Fruit fly (Drosophila melanogaster): ENCODE results near the gene brv1.

Gene brv1

dm6 chr3L:19521093-19521492 is 34.8 kb upstream of the brv1 start:
- no peak for TF ChIP-seq OdsH (GFP tag; optimal IDR thresholded peaks at IDR 0.05)
- TF ChIP-seq woc (GFP tag; optimal IDR thresholded peaks at IDR 0.05): no peak
- TF ChIP-seq CG9705 (GFP tag; optimal IDR thresholded peaks at IDR 0.05): no peak
- TF ChIP-seq tai (GFP tag; optimal IDR thresholded peaks at IDR 0.05): no peak
- TF ChIP-seq Dfd (GFP tag; optimal IDR thresholded peaks at IDR 0.05): no peak
- no peak for TF ChIP-seq psq (GFP tag; optimal IDR thresholded peaks at IDR 0.05)
- TF ChIP-seq Hnf4 (GFP tag; optimal IDR thresholded peaks at IDR 0.05): no peak
- TF ChIP-seq Hr78 (GFP tag; optimal IDR thresholded peaks at IDR 0.05): no peak
- TF ChIP-seq h (GFP tag; optimal IDR thresholded peaks at IDR 0.05): no peak
- TF ChIP-seq CG32264 (GFP tag; optimal IDR thresholded peaks at IDR 0.05): no peak
- no peak for TF ChIP-seq Dif (GFP tag; optimal IDR thresholded peaks at IDR 0.05; ENCODE audit: partially characterized antibody)
- no peak for TF ChIP-seq lola (GFP tag; optimal IDR thresholded peaks at IDR 0.05)
- TF ChIP-seq ey (GFP tag; optimal IDR thresholded peaks at IDR 0.05): no peak
- no peak for TF ChIP-seq N (GFP tag; optimal IDR thresholded peaks at IDR 0.05)
- TF ChIP-seq Sp1 (GFP tag; optimal IDR thresholded peaks at IDR 0.05): no peak
- TF ChIP-seq sv (GFP tag; optimal IDR thresholded peaks at IDR 0.05): no peak
- no peak for TF ChIP-seq dsf (GFP tag; optimal IDR thresholded peaks at IDR 0.05; ENCODE audit: borderline replicate concordance)
- TF ChIP-seq Mio (GFP tag; optimal IDR thresholded peaks at IDR 0.05): no peak
- TF ChIP-seq fru (GFP tag; optimal IDR thresholded peaks at IDR 0.05): no peak

- TF ChIP-seq Dif (GFP tag; optimal IDR thresholded peaks at IDR 0.05; ENCODE audit: partially characterized antibody) (no peak), dsf (GFP tag; optimal IDR thresholded peaks at IDR 0.05; ENCODE audit: borderline replicate concordance) (no peak)
These were observed 34.3 kb upstream of the brv1 start, which contains the start of gene Cpr76Bc for dm6 chr3L:19520645-19521044. Cpr76Bc (plus strand) TSS chr3L:19520945.

- TF ChIP-seq pan (optimal IDR thresholded peaks at IDR 0.05): no peak
- TF ChIP-seq HLH106 (tag; optimal IDR thresholded peaks at IDR 0.05): no peak
- TF ChIP-seq Hnf4 (GFP tag; optimal IDR thresholded peaks at IDR 0.05): no peak
- TF ChIP-seq h (GFP tag; optimal IDR thresholded peaks at IDR 0.05): no peak
- no peak for TF ChIP-seq CG32264 (GFP tag; optimal IDR thresholded peaks at IDR 0.05)
- TF ChIP-seq Dif (GFP tag; optimal IDR thresholded peaks at IDR 0.05; ENCODE audit: partially characterized antibody): no peak
- TF ChIP-seq foxo (GFP tag; optimal IDR thresholded peaks at IDR 0.05): no peak
- no peak for TF ChIP-seq Mio (GFP tag; optimal IDR thresholded peaks at IDR 0.05)
- TF ChIP-seq OdsH (GFP tag; optimal IDR thresholded peaks at IDR 0.05): no peak
These were observed 33.1 kb upstream of the brv1 start, which contains the start of gene Cpr76Bb for dm6 chr3L:19519349-19519748. Cpr76Bb (plus strand) TSS chr3L:19519649.

dm6 chr3L:19518232-19518631 is 31.9 kb upstream of the brv1 start, which contains the start of gene Cpr76Ba:
Cpr76Ba (minus strand) TSS chr3L:19518332.
- TF ChIP-seq ey (GFP tag; optimal IDR thresholded peaks at IDR 0.05) (no peak), jim (GFP tag; optimal IDR thresholded peaks at IDR 0.05) (no peak), CG32264 (GFP tag; optimal IDR thresholded peaks at IDR 0.05) (no peak), lola (GFP tag; optimal IDR thresholded peaks at IDR 0.05) (no peak), sv (GFP tag; optimal IDR thresholded peaks at IDR 0.05) (no peak), CG9705 (GFP tag; optimal IDR thresholded peaks at IDR 0.05) (no peak), GATAd (GFP tag; optimal IDR thresholded peaks at IDR 0.05) (no peak)

- no peak for TF ChIP-seq foxo (GFP tag; optimal IDR thresholded peaks at IDR 0.05)
- TF ChIP-seq usp (GFP tag; optimal IDR thresholded peaks at IDR 0.05): no peak
- peak; percentile 83 for TF ChIP-seq Hr83 (GFP tag; optimal IDR thresholded peaks at IDR 0.05; ENCODE audit: poor library complexity, severe bottlenecking)
- peak; percentile 60 for TF ChIP-seq sv (GFP tag; optimal IDR thresholded peaks at IDR 0.05)
- TF ChIP-seq CG9705 (GFP tag; optimal IDR thresholded peaks at IDR 0.05): peak; percentile 73
- no peak for TF ChIP-seq Jra (GFP tag; optimal IDR thresholded peaks at IDR 0.05)
- no peak for TF ChIP-seq Hnf4 (GFP tag; optimal IDR thresholded peaks at IDR 0.05)
- TF ChIP-seq sage (GFP tag; optimal IDR thresholded peaks at IDR 0.05): no peak
- TF ChIP-seq GATAd (GFP tag; optimal IDR thresholded peaks at IDR 0.05): no peak
- peak; percentile 66 for TF ChIP-seq HLH106 (tag; optimal IDR thresholded peaks at IDR 0.05)
- TF ChIP-seq psq (GFP tag; optimal IDR thresholded peaks at IDR 0.05): no peak
- TF ChIP-seq pan (optimal IDR thresholded peaks at IDR 0.05): no peak
- TF ChIP-seq tai (GFP tag; optimal IDR thresholded peaks at IDR 0.05): no peak
- TF ChIP-seq Myc (optimal IDR thresholded peaks at IDR 0.05): peak; percentile 42
- peak; percentile 47 for TF ChIP-seq br (GFP tag; optimal IDR thresholded peaks at IDR 0.05)
- no peak for TF ChIP-seq dsf (GFP tag; optimal IDR thresholded peaks at IDR 0.05; ENCODE audit: borderline replicate concordance)
- TF ChIP-seq Dif (GFP tag; optimal IDR thresholded peaks at IDR 0.05; ENCODE audit: partially characterized antibody): no peak
- TF ChIP-seq Sp1 (GFP tag; optimal IDR thresholded peaks at IDR 0.05): no peak
- no peak for TF ChIP-seq woc (GFP tag; optimal IDR thresholded peaks at IDR 0.05)
- peak; percentile 65 for TF ChIP-seq rgr (GFP tag; optimal IDR thresholded peaks at IDR 0.05)
- no peak for TF ChIP-seq CG32264 (GFP tag; optimal IDR thresholded peaks at IDR 0.05)
- TF ChIP-seq fru (GFP tag; optimal IDR thresholded peaks at IDR 0.05): peak; percentile 55
- peak; percentile 62 for TF ChIP-seq h (GFP tag; optimal IDR thresholded peaks at IDR 0.05)
- TF ChIP-seq Mio (GFP tag; optimal IDR thresholded peaks at IDR 0.05): no peak
- TF ChIP-seq Rel (GFP tag; optimal IDR thresholded peaks at IDR 0.05): no peak
- TF ChIP-seq Rel (tag; optimal IDR thresholded peaks at IDR 0.05): no peak
- no peak for TF ChIP-seq Dfd (GFP tag; optimal IDR thresholded peaks at IDR 0.05)
- TF ChIP-seq dl (GFP tag; optimal IDR thresholded peaks at IDR 0.05; ENCODE audit: insufficient read depth in 1 of 2, partially characterized antibody in 2 of 2): no peak
- no peak for TF ChIP-seq Hr78 (GFP tag; optimal IDR thresholded peaks at IDR 0.05)
- TF ChIP-seq Abd-B (GFP tag; optimal IDR thresholded peaks at IDR 0.05): no peak
- no peak for TF ChIP-seq CrebA (GFP tag; optimal IDR thresholded peaks at IDR 0.05; ENCODE audit: borderline replicate concordance)
- no peak for TF ChIP-seq OdsH (GFP tag; optimal IDR thresholded peaks at IDR 0.05)
- no peak for TF ChIP-seq Vsx2 (GFP tag; optimal IDR thresholded peaks at IDR 0.05; ENCODE audit: partially characterized antibody)
- no peak for TF ChIP-seq jim (GFP tag; optimal IDR thresholded peaks at IDR 0.05)
- no peak for TF ChIP-seq brk (GFP tag; optimal IDR thresholded peaks at IDR 0.05)
These were observed 30.2 kb upstream of the brv1 start for dm6 chr3L:19516547-19516946.

Measured in whole organism, wandering third instar larva.